Worm (Caenorhabditis elegans) whole organism, early embryonic: ENCODE results near the gene R04B5.11.

Experiments
- ets-7 ChIP-seq: sonication (generic microtip); optimal IDR thresholded peaks from 2 replicates; lab custom pipeline; 2016; ENCODE audit warnings: missing genotype, missing genetic modification characterization, missing compliant biosample characterization
- flt-1 ChIP-seq: fragments of 200-800 bp; sonication (Bioruptor generic); IDR thresholded peaks from 2 replicates; pipeline ENCODE4 v1.3.6; 2022; ENCODE audit warnings: missing genetic modification characterization, missing compliant biosample characterization
- hnd-1 ChIP-seq: sonication (generic microtip); optimal IDR thresholded peaks from 2 replicates; lab custom pipeline; 2016; ENCODE audit warnings: missing genetic modification characterization, missing compliant biosample characterization
- tbx-37 ChIP-seq: fragments of 200-800 bp; sonication (Bioruptor generic); conservative IDR thresholded peaks from 2 replicates; pipeline ENCODE4 v1.3.6; 2022; ENCODE audit warnings: missing genetic modification reagents, missing genetic modification characterization, missing compliant biosample characterization

DNA sequence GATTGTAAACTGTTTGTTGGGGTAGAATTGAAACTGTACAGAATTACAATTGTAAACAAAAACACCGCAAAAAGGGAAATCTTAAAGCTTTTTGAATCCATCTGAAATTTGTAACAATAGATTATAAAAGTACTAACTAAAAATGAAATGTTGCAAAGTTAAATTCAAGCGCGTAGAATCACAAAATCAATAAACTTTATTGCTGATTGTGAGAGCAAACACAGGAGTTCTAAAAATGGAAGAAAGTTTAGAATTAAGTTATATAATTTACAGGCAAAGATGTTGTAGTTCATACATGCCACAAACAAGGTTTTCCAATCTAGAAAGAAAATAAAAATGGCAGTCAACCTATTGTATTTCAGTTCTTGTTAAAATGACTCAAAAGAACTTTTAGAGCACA is 21.1 kb upstream of the R04B5.11 start, which contains the start of gene C08B6.3:
- TF ChIP-seq hnd-1 (tag; lab: Kevin White, UChicago) = no peak
- TF ChIP-seq flt-1 (GFP tag; lab: Robert Waterston, UW) = no peak
- TF ChIP-seq ets-7 (tag; lab: Kevin White, UChicago) = no peak
- TF ChIP-seq tbx-37 (GFP tag; lab: Robert Waterston, UW) = no peak
